Worm (Caenorhabditis elegans) whole organism, L4/young adult: Measurements from ENCODE around the gene sft-1.

ENCODE experiments used
- W03F9.2 ChIP-seq: fragments of 150-350 bp; optimal IDR thresholded peaks from 2 replicates; lab custom pipeline; 2014; ENCODE audit warnings: missing biosample characterization, missing genetic modification characterization
- dao-5 ChIP-seq: sonication (generic microtip); optimal IDR thresholded peaks from 2 replicates; lab custom pipeline; 2016; ENCODE audit warnings: missing genotype, missing genetic modification characterization, moderate library complexity, missing compliant biosample characterization

DNA sequence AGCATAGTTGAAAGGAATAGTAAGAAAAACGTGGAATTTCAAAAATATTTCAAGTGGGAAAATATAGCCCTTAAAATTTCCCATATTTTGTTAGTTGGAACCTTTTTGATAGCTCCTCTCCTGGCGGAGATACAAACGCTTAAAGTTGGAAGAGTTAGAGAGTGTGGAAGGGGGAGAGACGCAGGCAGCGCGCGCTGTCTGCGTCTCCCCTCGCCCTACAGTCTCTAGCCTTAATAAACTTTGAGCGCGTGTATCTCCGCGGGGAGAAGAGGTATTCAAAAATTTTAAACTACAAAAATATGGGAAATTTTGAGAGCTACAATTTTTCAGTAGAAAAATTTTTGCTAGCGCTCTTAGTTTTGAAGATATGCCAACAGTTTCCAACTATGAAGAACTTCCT is 21.9 kb upstream of the sft-1 start:
- TF ChIP-seq dao-5 (tag; lab: Kevin White, UChicago): no peak
- no peak for TF ChIP-seq W03F9.2 (tag; lab: Kevin White, UChicago)
